Fruit fly (Drosophila melanogaster) whole organism, embryonic: ENCODE data around the gene Cyt-c-p.

ENCODE experiments used
- Atf3 ChIP-seq: fragments of 200-800 bp; sonication (Bioruptor generic); optimal IDR thresholded peaks from 3 replicates; lab custom pipeline; 2016; ENCODE audit warnings: missing biosample characterization, missing genetic modification characterization
- Bdp1 ChIP-seq: fragments of 200-800 bp; sonication (Bioruptor generic); optimal IDR thresholded peaks from 3 replicates; lab custom pipeline; 2016; ENCODE audit warnings: missing biosample characterization, missing genetic modification characterization
- CG1024 ChIP-seq: fragments of 200-800 bp; sonication (Bioruptor generic); IDR thresholded peaks from 2 replicates; pipeline ENCODE4 v1.3.6; 2022; ENCODE audit warnings: missing biosample characterization, missing genetic modification characterization
- CG11398 ChIP-seq: fragments of 200-800 bp; sonication (Bioruptor generic); optimal IDR thresholded peaks from 2 replicates; lab custom pipeline; 2016; ENCODE audit warnings: missing biosample characterization, missing genetic modification characterization
- CG12942 ChIP-seq: fragments of 200-800 bp; sonication (Bioruptor generic); optimal IDR thresholded peaks from 3 replicates; lab custom pipeline; 2016; ENCODE audit warnings: missing biosample characterization, missing genetic modification characterization
- CG15269 ChIP-seq: fragments of 200-800 bp; sonication (Bioruptor generic); optimal IDR thresholded peaks from 2 replicates; lab custom pipeline; 2018; ENCODE audit warnings: missing biosample characterization, mild to moderate bottlenecking, missing genetic modification characterization, moderate library complexity
- CG16779 ChIP-seq: fragments of 200-800 bp; sonication (Bioruptor generic); IDR thresholded peaks from 2 replicates; pipeline ENCODE4 v1.3.6; 2022; ENCODE audit warnings: missing biosample characterization, missing genetic modification characterization
- CG16813 ChIP-seq: fragments of 200-800 bp; sonication (Bioruptor generic); IDR thresholded peaks from 3 replicates; pipeline ENCODE4 v1.3.6; 2022; ENCODE audit warnings: missing biosample characterization, missing genetic modification characterization; ENCODE audit not compliant: partially characterized antibody
- CG17359 ChIP-seq: fragments of 200-800 bp; sonication (Bioruptor generic); optimal IDR thresholded peaks from 3 replicates; lab custom pipeline; 2018; ENCODE audit warnings: missing biosample characterization, mild to moderate bottlenecking, missing genetic modification characterization, moderate library complexity
- CG17829 ChIP-seq: fragments of 200-800 bp; optimal IDR thresholded peaks from 2 replicates; lab custom pipeline; 2019; ENCODE audit warnings: missing biosample characterization, mild to moderate bottlenecking, missing genetic modification characterization, moderate library complexity
- CG2875 ChIP-seq: fragments of 200-800 bp; sonication (Bioruptor generic); optimal IDR thresholded peaks from 2 replicates; lab custom pipeline; 2017; ENCODE audit warnings: missing biosample characterization, mild to moderate bottlenecking, missing genetic modification characterization, missing genetic modification reagents
- CG32767 ChIP-seq: fragments of 200-800 bp; sonication (Bioruptor generic); IDR thresholded peaks from 2 replicates; pipeline ENCODE4 v1.3.6; 2022; ENCODE audit warnings: missing biosample characterization, missing genetic modification characterization
- CG3838 ChIP-seq: fragments of 200-800 bp; sonication (Bioruptor generic); optimal IDR thresholded peaks from 3 replicates; lab custom pipeline; 2016; ENCODE audit warnings: missing biosample characterization, missing genetic modification characterization
- CG4360 ChIP-seq: fragments of 200-800 bp; sonication (Bioruptor generic); IDR thresholded peaks from 2 replicates; pipeline ENCODE4 v1.3.6; 2022; ENCODE audit warnings: missing biosample characterization, missing genetic modification characterization
- CG43689 ChIP-seq: fragments of 200-800 bp; sonication (Bioruptor generic); IDR thresholded peaks from 2 replicates; pipeline ENCODE4 v1.3.6; 2022; ENCODE audit warnings: missing biosample characterization, missing genetic modification characterization
- CG8388 ChIP-seq: fragments of 200-800 bp; sonication (Bioruptor generic); optimal IDR thresholded peaks from 2 replicates; lab custom pipeline; 2019; ENCODE audit warnings: missing biosample characterization, mild to moderate bottlenecking, missing genetic modification characterization, moderate library complexity
- D ChIP-seq, 2 experiments: fragments of 200-800 bp in 1 of 2; fragments of >200 bp in 1 of 2; sonication (Bioruptor generic) in 1 of 2; optimal IDR thresholded peaks; 2 replicates in 1 of 2; 3 replicates in 1 of 2; lab custom pipeline; 2017; ENCODE audit warnings: mild to moderate bottlenecking in 1 of 2, missing biosample characterization in 1 of 2, missing genetic modification characterization in 1 of 2, missing genetic modification reagents in 1 of 2
- D19A ChIP-seq: fragments of 200-800 bp; optimal IDR thresholded peaks from 3 replicates; lab custom pipeline; 2019; ENCODE audit warnings: missing biosample characterization, mild to moderate bottlenecking, missing genetic modification characterization, moderate library complexity
- Dad ChIP-seq: fragments of 200-800 bp; sonication (Bioruptor generic); optimal IDR thresholded peaks from 3 replicates; lab custom pipeline; 2016; ENCODE audit warnings: missing biosample characterization, missing genetic modification characterization
- ERR ChIP-seq: fragments of 200-800 bp; sonication (Bioruptor generic); optimal IDR thresholded peaks from 2 replicates; lab custom pipeline; 2016; ENCODE audit warnings: missing biosample characterization, missing genetic modification characterization
- Jarid2 ChIP-seq: fragments of 200-800 bp; sonication (Bioruptor generic); optimal IDR thresholded peaks from 3 replicates; lab custom pipeline; 2017; ENCODE audit warnings: mild to moderate bottlenecking, missing biosample characterization, missing genetic modification reagents, missing genetic modification characterization
- Lhr ChIP-seq: fragments of 200-800 bp; sonication (Bioruptor generic); optimal IDR thresholded peaks from 3 replicates; lab custom pipeline; 2017; ENCODE audit warnings: mild to moderate bottlenecking, missing biosample characterization, missing genetic modification reagents, missing genetic modification characterization
- Mad ChIP-seq: fragments of 200-800 bp; sonication (Bioruptor generic); optimal IDR thresholded peaks from 2 replicates; lab custom pipeline; 2016; ENCODE audit warnings: missing biosample characterization, missing genetic modification characterization
- Med ChIP-seq: fragments of 200-800 bp; sonication (Bioruptor generic); peaks from one replicate; lab custom pipeline; 2016; ENCODE audit warnings: missing biosample characterization, missing genetic modification characterization, mild to moderate bottlenecking, inconsistent platforms, moderate library complexity
- Mes4 ChIP-seq: fragments of 200-800 bp; sonication (Bioruptor generic); optimal IDR thresholded peaks from 2 replicates; lab custom pipeline; 2016; ENCODE audit warnings: missing biosample characterization, missing genetic modification characterization
- NC2β ChIP-seq: fragments of 200-800 bp; sonication (Bioruptor generic); optimal IDR thresholded peaks from 2 replicates; lab custom pipeline; 2016; ENCODE audit warnings: missing biosample characterization, missing genetic modification characterization
- Spps ChIP-seq: fragments of 200-800 bp; sonication (Bioruptor generic); optimal IDR thresholded peaks from 2 replicates; lab custom pipeline; 2018; ENCODE audit warnings: missing biosample characterization, mild to moderate bottlenecking, missing genetic modification characterization
- Sry-δ ChIP-seq: fragments of 200-800 bp; sonication (Bioruptor generic); optimal IDR thresholded peaks from 2 replicates; lab custom pipeline; 2016; ENCODE audit warnings: missing biosample characterization, missing genetic modification characterization
- Trl ChIP-seq, 3 experiments: fragments of >200 bp in 2 of 3; fragments of 200-800 bp in 1 of 3; sonication (Bioruptor generic) in 1 of 3; optimal IDR thresholded peaks; 2 replicates in 1 of 3; 3 replicates in 2 of 3; lab custom pipeline; 2016 to 2017; ENCODE audit warnings: missing biosample characterization in 1 of 3, missing genetic modification characterization in 1 of 3
- br ChIP-seq: fragments of >200 bp; optimal IDR thresholded peaks from 2 replicates; lab custom pipeline; 2017
- caup ChIP-seq: fragments of 200-800 bp; sonication (Bioruptor generic); optimal IDR thresholded peaks from 3 replicates; lab custom pipeline; 2017; ENCODE audit warnings: missing biosample characterization, mild to moderate bottlenecking, missing genetic modification characterization, moderate library complexity; ENCODE audit not compliant: severe bottlenecking
- chn ChIP-seq: fragments of 200-800 bp; sonication (Bioruptor generic); optimal IDR thresholded peaks from 2 replicates; lab custom pipeline; 2016; ENCODE audit warnings: missing biosample characterization, missing genetic modification characterization
- ci ChIP-seq: fragments of 200-800 bp; sonication (Bioruptor generic); IDR thresholded peaks from 3 replicates; pipeline ENCODE4 v1.3.6; 2022; ENCODE audit warnings: missing biosample characterization, missing genetic modification characterization
- crp ChIP-seq, 2 experiments: fragments of 200-800 bp; sonication (Bioruptor generic); optimal IDR thresholded peaks; 2 replicates in 1 of 2; 3 replicates in 1 of 2; lab custom pipeline; 2017; ENCODE audit warnings: missing biosample characterization in 2 of 2, missing genetic modification characterization in 2 of 2, mild to moderate bottlenecking in 1 of 2, moderate library complexity in 1 of 2
- cwo ChIP-seq: fragments of 200-800 bp; sonication (Bioruptor generic); optimal IDR thresholded peaks from 3 replicates; lab custom pipeline; 2017; ENCODE audit warnings: missing biosample characterization, missing genetic modification characterization, mild to moderate bottlenecking, moderate library complexity, missing genetic modification reagents
- danr ChIP-seq: fragments of 200-800 bp; sonication (Bioruptor generic); IDR thresholded peaks from 2 replicates; pipeline ENCODE4 v1.3.6; 2022; ENCODE audit warnings: missing biosample characterization, missing genetic modification characterization
- fd96Cb ChIP-seq: fragments of 200-800 bp; sonication (Bioruptor generic); optimal IDR thresholded peaks from 2 replicates; lab custom pipeline; 2018; ENCODE audit warnings: missing biosample characterization, mild to moderate bottlenecking, missing genetic modification characterization, moderate library complexity
- her ChIP-seq: fragments of 200-800 bp; sonication (Bioruptor generic); optimal IDR thresholded peaks from 2 replicates; lab custom pipeline; 2016; ENCODE audit warnings: missing biosample characterization, missing genetic modification characterization
- jigr1 ChIP-seq: fragments of 200-800 bp; sonication (Bioruptor generic); IDR thresholded peaks from 3 replicates; pipeline ENCODE4 v1.3.6; 2022; ENCODE audit warnings: missing biosample characterization, missing genetic modification characterization
- nerfin-2 ChIP-seq: fragments of 200-800 bp; sonication (Bioruptor generic); IDR thresholded peaks from 2 replicates; pipeline ENCODE4 v1.3.6; 2022; ENCODE audit warnings: missing biosample characterization, missing genetic modification characterization; ENCODE audit not compliant: partially characterized antibody
- org-1 ChIP-seq: fragments of 200-800 bp; sonication (Bioruptor generic); optimal IDR thresholded peaks from 2 replicates; lab custom pipeline; 2017; ENCODE audit warnings: missing biosample characterization, missing genetic modification characterization
- pum ChIP-seq: fragments of 200-800 bp; sonication (Bioruptor generic); optimal IDR thresholded peaks from 2 replicates; lab custom pipeline; 2016; ENCODE audit warnings: missing biosample characterization, missing genetic modification characterization
- repo ChIP-seq: fragments of 200-800 bp; sonication (Bioruptor generic); optimal IDR thresholded peaks from 2 replicates; lab custom pipeline; 2016; ENCODE audit warnings: missing biosample characterization, missing genetic modification characterization
- ro ChIP-seq: fragments of 200-800 bp; sonication (Bioruptor generic); IDR thresholded peaks from 2 replicates; pipeline ENCODE4 v1.3.6; 2022; ENCODE audit warnings: missing biosample characterization, missing genetic modification characterization
- stwl ChIP-seq: fragments of 200-800 bp; sonication (Bioruptor generic); optimal IDR thresholded peaks from 3 replicates; lab custom pipeline; 2018; ENCODE audit warnings: missing biosample characterization, mild to moderate bottlenecking, missing genetic modification characterization, moderate library complexity
- toy ChIP-seq: fragments of 200-800 bp; sonication (Bioruptor generic); IDR thresholded peaks from 2 replicates; pipeline ENCODE4 v1.3.6; 2022; ENCODE audit warnings: missing biosample characterization, missing genetic modification characterization
- tx ChIP-seq: fragments of 200-800 bp; sonication (Bioruptor generic); optimal IDR thresholded peaks from 2 replicates; lab custom pipeline; 2016; ENCODE audit warnings: missing biosample characterization, missing genetic modification characterization
- wek ChIP-seq: fragments of 200-800 bp; sonication (Bioruptor generic); optimal IDR thresholded peaks from 3 replicates; lab custom pipeline; 2018; ENCODE audit warnings: missing biosample characterization, mild to moderate bottlenecking, missing genetic modification characterization, moderate library complexity

Cyt-c-p gene

DNA sequence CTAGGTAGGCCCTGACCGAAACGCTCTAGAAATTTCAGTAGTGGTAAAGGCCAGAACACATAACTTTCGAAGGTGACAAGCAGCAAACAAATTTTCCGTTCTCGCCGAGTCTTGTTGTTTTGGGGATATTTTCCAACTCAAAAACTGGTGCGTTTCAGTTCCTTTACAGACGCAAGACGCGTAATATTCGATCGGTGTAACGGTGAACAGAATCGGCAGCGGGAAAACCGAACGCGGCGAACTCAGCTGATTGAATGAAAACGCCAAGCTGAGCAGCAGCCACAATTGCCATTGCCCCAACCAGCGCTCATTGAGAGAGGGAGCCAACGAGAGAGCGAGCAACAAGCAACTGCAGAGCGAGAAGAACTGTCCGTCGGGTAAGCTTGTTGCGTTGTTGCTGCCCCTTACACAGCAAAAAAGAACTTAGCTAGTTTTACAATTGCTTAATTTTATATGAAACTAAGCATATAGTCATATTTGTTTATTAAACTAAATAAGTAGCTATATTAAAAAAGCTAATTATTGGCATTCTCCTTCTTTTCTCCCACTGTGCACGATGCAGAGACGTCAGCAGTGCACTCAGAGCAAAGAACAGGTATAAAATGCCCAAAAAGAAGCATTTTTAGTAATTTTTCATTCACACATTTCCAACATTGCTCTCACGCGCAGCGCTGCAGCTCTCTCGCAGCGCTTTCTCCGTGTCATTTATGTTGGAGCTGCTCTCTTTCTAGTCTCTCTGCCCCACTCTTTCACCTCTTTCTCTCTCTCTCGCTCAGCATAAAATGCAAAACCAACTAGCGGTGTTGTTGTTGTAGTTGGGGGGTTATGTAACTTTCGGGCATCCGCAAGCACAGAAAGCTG is 3.7 kb upstream of the Cyt-c-p start, which contains the start of the genes Cyt-c-d and CG31808 (continued):
- TF ChIP-seq toy (GFP tag; lab: Robert Waterston, UW) (peak; percentile 88), CG2875 (peak; percentile 97), CG17359 (tag; lab: Kevin White, UChicago) (peak; percentile 98), Med (peak; percentile 99), D (optimal IDR thresholded peaks at IDR 0.05; lab: Kevin White, UChicago) (no peak), D (GFP tag; optimal IDR thresholded peaks at IDR 0.05; lab: Kevin White, UChicago) (peak; percentile 97), nerfin-2 (GFP tag; lab: Robert Waterston, UW) (no peak), Mes4 (GFP tag; lab: Kevin White, UChicago) (peak; percentile 94), danr (peak; percentile 93), CG16779 (GFP tag; lab: Robert Waterston, UW) (peak; percentile 82), CG8388 (GFP tag; lab: Kevin White, UChicago) (peak; percentile 97), CG3838 (peak; percentile 95), Lhr (peak; percentile 94), CG11398 (GFP tag; lab: Kevin White, UChicago) (peak; percentile 87), Trl (optimal IDR thresholded peaks at IDR 0.05; lab: Kevin White, UChicago) (peak; percentile 93 to 94), Trl (GFP tag; optimal IDR thresholded peaks at IDR 0.05; lab: Kevin White, UChicago) (peak; percentile 85), tx (GFP tag; lab: Kevin White, UChicago) (peak; percentile 90), stwl (tag; lab: Kevin White, UChicago) (peak; percentile 47), CG32767 (GFP tag; lab: Robert Waterston, UW) (peak; percentile 96), pum (GFP tag; lab: Kevin White, UChicago) (peak; percentile 90), Jarid2 (GFP tag; lab: Kevin White, UChicago) (peak; percentile 83), NC2β (GFP tag; lab: Kevin White, UChicago) (peak; percentile 92), CG15269 (tag; lab: Kevin White, UChicago) (peak; percentile 98), Sry-δ (GFP tag; lab: Kevin White, UChicago) (peak; percentile 49), Mad (GFP tag; lab: Kevin White, UChicago) (peak; percentile 94), crp (GFP tag; optimal IDR thresholded peaks at IDR 0.05; lab: Kevin White, UChicago) (peak in 1 of 2 experiments; percentile 70), br (lab: Kevin White, UChicago) (no peak), jigr1 (GFP tag; lab: Robert Waterston, UW) (peak; percentile 96), ro (GFP tag; lab: Robert Waterston, UW) (peak; percentile 92), ERR (GFP tag; lab: Kevin White, UChicago) (peak; percentile 78), cwo (peak; percentile 91), CG16813 (0 out of 3 replicates have a peak, but pooled peaks have one; percentile 31), CG4360 (GFP tag; lab: Robert Waterston, UW) (peak; percentile 84), CG12942 (peak; percentile 95), Atf3 (GFP tag; lab: Kevin White, UChicago) (peak; percentile 90), chn (GFP tag; lab: Kevin White, UChicago) (peak; percentile 96), D19A (tag; lab: Kevin White, UChicago) (peak; percentile 94), wek (peak; percentile 84), CG17829 (peak; percentile 98), caup (GFP tag; lab: Kevin White, UChicago) (peak; percentile 95), fd96Cb (peak; percentile 98), org-1 (peak; percentile 97), CG1024 (GFP tag; lab: Robert Waterston, UW) (peak; percentile 94), her (GFP tag; lab: Kevin White, UChicago) (peak; percentile 80), Spps (peak; percentile 96), CG43689 (peak; percentile 97), Bdp1 (GFP tag; lab: Kevin White, UChicago) (peak; percentile 85), ci (GFP tag; lab: Robert Waterston, UW) (peak; percentile 99), repo (GFP tag; lab: Kevin White, UChicago) (peak; percentile 88), Dad (GFP tag; lab: Kevin White, UChicago) (peak; percentile 91)
